Worm (Caenorhabditis elegans): ENCODE measurements around the gene bigr-1.
A peak's percentile ranks its signal among the peaks of the same experiment; 100 is the strongest.

bigr-1 gene

DNA sequence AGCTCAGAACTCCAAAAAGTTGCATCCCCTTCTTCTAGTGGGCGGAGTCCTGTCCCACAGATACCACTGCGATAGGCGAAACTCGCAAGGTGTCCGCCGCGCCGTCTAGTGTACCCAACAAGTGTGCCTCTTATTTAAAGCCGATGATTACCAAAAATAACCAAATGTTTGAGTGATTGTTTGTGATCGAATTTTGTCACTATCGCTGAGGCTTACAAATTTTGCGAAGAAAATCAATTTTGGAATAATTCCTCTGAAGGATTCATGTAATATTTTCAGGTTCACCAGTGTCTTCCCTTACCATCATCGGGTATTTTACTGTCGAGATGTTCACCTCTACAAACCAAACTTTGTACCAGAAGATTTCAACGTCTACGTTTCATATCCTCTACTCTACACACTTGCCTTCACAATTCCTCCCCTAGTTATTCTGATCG lies 42.6 kb downstream of the bigr-1 start (continued):
- TF ChIP-seq unc-39 (tag; optimal IDR thresholded peaks at IDR 0.05): no peak
- 0 out of 2 replicates have a peak, but pooled peaks have one; percentile 34 for TF ChIP-seq Y75B8A.6 (GFP tag; IDR thresholded peaks at IDR 0.05)
- TF ChIP-seq lsy-2 (tag; optimal IDR thresholded peaks at IDR 0.05): peak in 1 of 2 experiments; percentile 72
- TF ChIP-seq dpl-1 (GFP tag; optimal IDR thresholded peaks at IDR 0.05): peak; percentile 55
- no peak for TF ChIP-seq dmd-9 (GFP tag; IDR thresholded peaks at IDR 0.05)
- peak; percentile 76 for TF ChIP-seq F10B5.3 (tag; optimal IDR thresholded peaks at IDR 0.05)
- peak; percentile 64; the same call in 1 of the 2 replicates for TF ChIP-seq php-3 (GFP tag; IDR thresholded peaks at IDR 0.05)
- peak; percentile 98 for TF ChIP-seq ama-1 (optimal IDR thresholded peaks at IDR 0.05)
- TF ChIP-seq nhr-41 (GFP tag; IDR thresholded peaks at IDR 0.05): 0 out of 2 replicates have a peak, but pooled peaks have one; percentile 26
- peak; percentile 27 for TF ChIP-seq unc-130 (GFP tag; optimal IDR thresholded peaks at IDR 0.05)
- TF ChIP-seq lir-3 (tag; optimal IDR thresholded peaks at IDR 0.05): no peak
- TF ChIP-seq saeg-2 (GFP tag; IDR thresholded peaks at IDR 0.05): peak; percentile 49; the same call in 1 of the 2 replicates
- peak; percentile 25 for TF ChIP-seq zip-2 (tag; optimal IDR thresholded peaks at IDR 0.05)
- peak; percentile 85 for TF ChIP-seq dve-1 (tag; optimal IDR thresholded peaks at IDR 0.05; ENCODE audit: insufficient read depth)
- peak; percentile 67; the same call in 1 of the 2 replicates for TF ChIP-seq daf-19 (GFP tag; conservative IDR thresholded peaks at IDR 0.05)
- peak; percentile 66 for TF ChIP-seq spr-1 (tag; optimal IDR thresholded peaks at IDR 0.05)
- TF ChIP-seq nhr-6 (tag; optimal IDR thresholded peaks at IDR 0.05): peak; percentile 71
- peak; percentile 80 for TF ChIP-seq mep-1 (tag; optimal IDR thresholded peaks at IDR 0.05)
- no peak for TF ChIP-seq ctbp-1 (GFP tag; IDR thresholded peaks at IDR 0.05)
- peak; percentile 80 for TF ChIP-seq hlh-11 (tag; optimal IDR thresholded peaks at IDR 0.05)
- TF ChIP-seq madf-9 (GFP tag; conservative IDR thresholded peaks at IDR 0.05): no peak
- TF ChIP-seq arid-1 (GFP tag; conservative IDR thresholded peaks at IDR 0.05): 0 out of 2 replicates have a peak, but pooled peaks have one; percentile 51
- peak; percentile 44 for TF ChIP-seq nhr-48 (tag; optimal IDR thresholded peaks at IDR 0.05)
- TF ChIP-seq F49E8.2 (tag; optimal IDR thresholded peaks at IDR 0.05; ENCODE audit: borderline replicate concordance): peak; percentile 90
- no peak for TF ChIP-seq jun-1 (tag; optimal IDR thresholded peaks at IDR 0.05)
- peak; percentile 76 for TF ChIP-seq Y48G9A.11 (GFP tag; IDR thresholded peaks at IDR 0.05)
- peak; percentile 93 for TF ChIP-seq T26A8.4 (GFP tag; IDR thresholded peaks at IDR 0.05)
- TF ChIP-seq ceh-44 (GFP tag; IDR thresholded peaks at IDR 0.05): peak; percentile 96
- TF ChIP-seq F26F4.8 (GFP tag; conservative IDR thresholded peaks at IDR 0.05): no peak
- no peak for TF ChIP-seq zip-11 (GFP tag; IDR thresholded peaks at IDR 0.05)
- TF ChIP-seq pha-4 (GFP tag; IDR thresholded peaks at IDR 0.05): peak; percentile 77
- no peak for TF ChIP-seq pha-4 (tag; optimal IDR thresholded peaks at IDR 0.05)
- TF ChIP-seq pqm-1 (tag; optimal IDR thresholded peaks at IDR 0.05): peak; percentile 41
- peak; percentile 86 for TF ChIP-seq lin-38 (GFP tag; IDR thresholded peaks at IDR 0.05)
- 0 out of 2 replicates have a peak, but pooled peaks have one; percentile 5 for TF ChIP-seq vab-7 (GFP tag; IDR thresholded peaks at IDR 0.05)
- TF ChIP-seq mdl-1 (tag; optimal IDR thresholded peaks at IDR 0.05): peak in 1 of 2 experiments; percentile 18
- TF ChIP-seq dmd-6 (GFP tag; IDR thresholded peaks at IDR 0.05): peak; percentile 72
- no peak for TF ChIP-seq lin-39 (tag; optimal IDR thresholded peaks at IDR 0.05)
- peak; percentile 24 for TF ChIP-seq gei-8 (GFP tag; optimal IDR thresholded peaks at IDR 0.05)
- 0 out of 2 replicates have a peak, but pooled peaks have one; percentile 16 for TF ChIP-seq mdt-29 (GFP tag; IDR thresholded peaks at IDR 0.05)
- TF ChIP-seq nhr-76 (tag; optimal IDR thresholded peaks at IDR 0.05): no peak
- peak; percentile 84 for TF ChIP-seq duxl-1 (tag; optimal IDR thresholded peaks at IDR 0.05; ENCODE audit: poor library complexity)
- peak; percentile 93 for TF ChIP-seq snpc-4 (tag; optimal IDR thresholded peaks at IDR 0.05)
- TF ChIP-seq tra-1 (GFP tag; IDR thresholded peaks at IDR 0.05): peak; percentile 61; the same call in 1 of the 2 replicates
- TF ChIP-seq ztf-7 (tag; optimal IDR thresholded peaks at IDR 0.05): peak; percentile 31
